Worm (Caenorhabditis elegans): ENCODE measurements around the gene C23F12.4.

C23F12.4 gene

ce11 chrX:9387041-9387440 lies at the start of gene C23F12.4:
C23F12.4 (plus strand) TSS chrX:9387341.
- TF ChIP-seq aly-1 (tag; optimal IDR thresholded peaks at IDR 0.05) = no peak
- no peak for TF ChIP-seq B0310.2 (tag; optimal IDR thresholded peaks at IDR 0.05)
- TF ChIP-seq tbx-37 (GFP tag; conservative IDR thresholded peaks at IDR 0.05) = no peak
- no peak for TF ChIP-seq scrt-1 (GFP tag; IDR thresholded peaks at IDR 0.05)
- no peak for TF ChIP-seq pes-1 (GFP tag; IDR thresholded peaks at IDR 0.05)
- no peak for TF ChIP-seq hmbx-1 (tag; optimal IDR thresholded peaks at IDR 0.05)
- TF ChIP-seq tbx-11 (GFP tag; IDR thresholded peaks at IDR 0.05) = no peak
- TF ChIP-seq ets-7 (tag; optimal IDR thresholded peaks at IDR 0.05) = no peak
- TF ChIP-seq ceh-36 (tag; optimal IDR thresholded peaks at IDR 0.05) = no peak
- no peak for TF ChIP-seq hmg-4 (GFP tag; optimal IDR thresholded peaks at IDR 0.05)
- TF ChIP-seq tra-4 (tag; optimal IDR thresholded peaks at IDR 0.05) = no peak
- no peak for TF ChIP-seq ceh-13 (GFP tag; optimal IDR thresholded peaks at IDR 0.05)
- TF ChIP-seq F13C5.2 (tag; optimal IDR thresholded peaks at IDR 0.05) = no peak
- TF ChIP-seq flt-1 (GFP tag; IDR thresholded peaks at IDR 0.05) = no peak

- TF ChIP-seq flt-1 (GFP tag; IDR thresholded peaks at IDR 0.05) (no peak), tbx-37 (GFP tag; conservative IDR thresholded peaks at IDR 0.05) (peak; percentile 39; the same call in 1 of the 2 replicates), tra-4 (tag; optimal IDR thresholded peaks at IDR 0.05) (no peak), ets-7 (tag; optimal IDR thresholded peaks at IDR 0.05) (peak; percentile 33), pes-1 (GFP tag; IDR thresholded peaks at IDR 0.05) (no peak), scrt-1 (GFP tag; IDR thresholded peaks at IDR 0.05) (0 out of 2 replicates have a peak, but pooled peaks have one; percentile 45), ama-1 (optimal IDR thresholded peaks at IDR 0.05) (no peak), ceh-13 (GFP tag; optimal IDR thresholded peaks at IDR 0.05) (no peak), B0310.2 (tag; optimal IDR thresholded peaks at IDR 0.05) (no peak), sea-1 (GFP tag; conservative IDR thresholded peaks at IDR 0.05) (no peak), aly-1 (tag; optimal IDR thresholded peaks at IDR 0.05) (peak; percentile 62), tbx-11 (GFP tag; IDR thresholded peaks at IDR 0.05) (no peak), F13C5.2 (tag; optimal IDR thresholded peaks at IDR 0.05) (peak; percentile 82), hmbx-1 (tag; optimal IDR thresholded peaks at IDR 0.05) (no peak), hmg-4 (GFP tag; optimal IDR thresholded peaks at IDR 0.05) (no peak), hnd-1 (tag; optimal IDR thresholded peaks at IDR 0.05) (no peak), ceh-36 (tag; optimal IDR thresholded peaks at IDR 0.05) (no peak)
These were observed 49.3 kb upstream of the C23F12.4 start for ce11 chrX:9337832-9338231.

- TF ChIP-seq ceh-36 (tag; optimal IDR thresholded peaks at IDR 0.05) (no peak), pes-1 (GFP tag; IDR thresholded peaks at IDR 0.05) (no peak), ama-1 (optimal IDR thresholded peaks at IDR 0.05) (no peak), hmbx-1 (tag; optimal IDR thresholded peaks at IDR 0.05) (no peak), B0310.2 (tag; optimal IDR thresholded peaks at IDR 0.05) (no peak), hmg-4 (GFP tag; optimal IDR thresholded peaks at IDR 0.05) (no peak), ets-7 (tag; optimal IDR thresholded peaks at IDR 0.05) (no peak), ceh-13 (GFP tag; optimal IDR thresholded peaks at IDR 0.05) (no peak), tbx-37 (GFP tag; conservative IDR thresholded peaks at IDR 0.05) (no peak), hnd-1 (tag; optimal IDR thresholded peaks at IDR 0.05) (no peak), F13C5.2 (tag; optimal IDR thresholded peaks at IDR 0.05) (no peak), tra-4 (tag; optimal IDR thresholded peaks at IDR 0.05) (no peak), scrt-1 (GFP tag; IDR thresholded peaks at IDR 0.05) (no peak), aly-1 (tag; optimal IDR thresholded peaks at IDR 0.05) (no peak), tbx-11 (GFP tag; IDR thresholded peaks at IDR 0.05) (no peak)
These were observed 48.8 kb upstream of the C23F12.4 start, which contains the start of gene apa-2 for ce11 chrX:9338375-9338774. apa-2 (plus strand) TSS chrX:9338675.

- no peak for TF ChIP-seq aly-1 (tag; optimal IDR thresholded peaks at IDR 0.05)
- TF ChIP-seq ceh-13 (GFP tag; optimal IDR thresholded peaks at IDR 0.05) = no peak
- no peak for TF ChIP-seq hnd-1 (tag; optimal IDR thresholded peaks at IDR 0.05)
- no peak for TF ChIP-seq tra-4 (tag; optimal IDR thresholded peaks at IDR 0.05)
- TF ChIP-seq sea-1 (GFP tag; conservative IDR thresholded peaks at IDR 0.05) = no peak
- no peak for TF ChIP-seq flt-1 (GFP tag; IDR thresholded peaks at IDR 0.05)
- TF ChIP-seq B0310.2 (tag; optimal IDR thresholded peaks at IDR 0.05) = no peak
- no peak for TF ChIP-seq ama-1 (optimal IDR thresholded peaks at IDR 0.05)
These were observed 39.7 kb upstream of the C23F12.4 start, which contains the start of gene oga-1 for ce11 chrX:9347380-9347979. oga-1 (minus strand) TSS chrX:9347430.

- TF ChIP-seq pes-1 (GFP tag; IDR thresholded peaks at IDR 0.05) = no peak
- TF ChIP-seq ceh-13 (GFP tag; optimal IDR thresholded peaks at IDR 0.05) = no peak
- TF ChIP-seq tra-4 (tag; optimal IDR thresholded peaks at IDR 0.05) = no peak
- TF ChIP-seq scrt-1 (GFP tag; IDR thresholded peaks at IDR 0.05) = no peak
- no peak for TF ChIP-seq flt-1 (GFP tag; IDR thresholded peaks at IDR 0.05)
- no peak for TF ChIP-seq B0310.2 (tag; optimal IDR thresholded peaks at IDR 0.05)
- TF ChIP-seq hmg-4 (GFP tag; optimal IDR thresholded peaks at IDR 0.05) = no peak
- TF ChIP-seq ama-1 (optimal IDR thresholded peaks at IDR 0.05) = no peak
- TF ChIP-seq aly-1 (tag; optimal IDR thresholded peaks at IDR 0.05) = no peak
- TF ChIP-seq ets-7 (tag; optimal IDR thresholded peaks at IDR 0.05) = no peak
- TF ChIP-seq hmbx-1 (tag; optimal IDR thresholded peaks at IDR 0.05) = no peak
- no peak for TF ChIP-seq tbx-11 (GFP tag; IDR thresholded peaks at IDR 0.05)
- TF ChIP-seq ceh-36 (tag; optimal IDR thresholded peaks at IDR 0.05) = no peak
These were observed 37.1 kb upstream of the C23F12.4 start, which contains the start of gene flp-20 for ce11 chrX:9349844-9350556. flp-20 (minus strand) TSS chrX:9349894.

ce11 chrX:9361136-9361535 lies 26.0 kb upstream of the C23F12.4 start:
- no peak for TF ChIP-seq tbx-11 (GFP tag; IDR thresholded peaks at IDR 0.05)
- no peak for TF ChIP-seq sea-1 (GFP tag; conservative IDR thresholded peaks at IDR 0.05)
- TF ChIP-seq hmbx-1 (tag; optimal IDR thresholded peaks at IDR 0.05) = no peak

- TF ChIP-seq hnd-1 (tag; optimal IDR thresholded peaks at IDR 0.05) (no peak), ceh-13 (GFP tag; optimal IDR thresholded peaks at IDR 0.05) (no peak), F13C5.2 (tag; optimal IDR thresholded peaks at IDR 0.05) (no peak), hmg-4 (GFP tag; optimal IDR thresholded peaks at IDR 0.05) (no peak), tbx-11 (GFP tag; IDR thresholded peaks at IDR 0.05) (no peak), ceh-36 (tag; optimal IDR thresholded peaks at IDR 0.05) (no peak), ets-7 (tag; optimal IDR thresholded peaks at IDR 0.05) (no peak), tra-4 (tag; optimal IDR thresholded peaks at IDR 0.05) (no peak), flt-1 (GFP tag; IDR thresholded peaks at IDR 0.05) (no peak), pes-1 (GFP tag; IDR thresholded peaks at IDR 0.05) (no peak), B0310.2 (tag; optimal IDR thresholded peaks at IDR 0.05) (no peak), tbx-37 (GFP tag; conservative IDR thresholded peaks at IDR 0.05) (no peak), hmbx-1 (tag; optimal IDR thresholded peaks at IDR 0.05) (no peak), scrt-1 (GFP tag; IDR thresholded peaks at IDR 0.05) (no peak), aly-1 (tag; optimal IDR thresholded peaks at IDR 0.05) (no peak)
These were observed 23.1 kb upstream of the C23F12.4 start for ce11 chrX:9364082-9364481.

Measured in whole organism, early embryonic.